Worm (Caenorhabditis elegans) whole organism, early embryonic: ENCODE measurements around the gene srz-67.
"Not testable (repeated sequence)": the region's sequence is repeated elsewhere in the genome, so short reads cannot be mapped to it uniquely, and the experiment has no call there.

Experiments
- ama-1 ChIP-seq: fragments of 150-350 bp; optimal IDR thresholded peaks from 2 replicates; lab custom pipeline; 2014
- ceh-13 ChIP-seq: fragments of 200-800 bp; sonication (Bioruptor generic); optimal IDR thresholded peaks from 2 replicates; lab custom pipeline; 2018; ENCODE audit warnings: mild to moderate bottlenecking, missing genetic modification characterization, missing compliant biosample characterization
- ceh-36 ChIP-seq: sonication (generic microtip); optimal IDR thresholded peaks from 2 replicates; lab custom pipeline; 2016; ENCODE audit warnings: missing genetic modification characterization, inconsistent platforms, missing compliant biosample characterization
- ets-7 ChIP-seq: sonication (generic microtip); optimal IDR thresholded peaks from 2 replicates; lab custom pipeline; 2016; ENCODE audit warnings: missing genotype, missing genetic modification characterization, missing compliant biosample characterization
- flt-1 ChIP-seq: fragments of 200-800 bp; sonication (Bioruptor generic); IDR thresholded peaks from 2 replicates; pipeline ENCODE4 v1.3.6; 2022; ENCODE audit warnings: missing genetic modification characterization, missing compliant biosample characterization
- hmbx-1 ChIP-seq: sonication (generic microtip); optimal IDR thresholded peaks from 2 replicates; lab custom pipeline; 2016; ENCODE audit warnings: mild to moderate bottlenecking, missing genetic modification characterization, missing compliant biosample characterization
- hmg-4 ChIP-seq: fragments of 200-800 bp; sonication (Bioruptor generic); optimal IDR thresholded peaks from 2 replicates; lab custom pipeline; 2018; ENCODE audit warnings: mild to moderate bottlenecking, missing genetic modification characterization, missing compliant biosample characterization
- scrt-1 ChIP-seq: fragments of 200-800 bp; sonication (Bioruptor generic); IDR thresholded peaks from 2 replicates; pipeline ENCODE4 v1.3.6; 2022; ENCODE audit warnings: missing genetic modification characterization, missing compliant biosample characterization
- sea-1 ChIP-seq: fragments of 200-800 bp; sonication (Bioruptor generic); conservative IDR thresholded peaks from 2 replicates; pipeline ENCODE4 v1.3.6; 2022; ENCODE audit warnings: missing genetic modification characterization, missing compliant biosample characterization
- tbx-37 ChIP-seq: fragments of 200-800 bp; sonication (Bioruptor generic); conservative IDR thresholded peaks from 2 replicates; pipeline ENCODE4 v1.3.6; 2022; ENCODE audit warnings: missing genetic modification reagents, missing genetic modification characterization, missing compliant biosample characterization
- tra-4 ChIP-seq: sonication (generic microtip); optimal IDR thresholded peaks from 2 replicates; lab custom pipeline; 2017; ENCODE audit warnings: missing genetic modification characterization, missing compliant biosample characterization

Gene srz-67

DNA sequence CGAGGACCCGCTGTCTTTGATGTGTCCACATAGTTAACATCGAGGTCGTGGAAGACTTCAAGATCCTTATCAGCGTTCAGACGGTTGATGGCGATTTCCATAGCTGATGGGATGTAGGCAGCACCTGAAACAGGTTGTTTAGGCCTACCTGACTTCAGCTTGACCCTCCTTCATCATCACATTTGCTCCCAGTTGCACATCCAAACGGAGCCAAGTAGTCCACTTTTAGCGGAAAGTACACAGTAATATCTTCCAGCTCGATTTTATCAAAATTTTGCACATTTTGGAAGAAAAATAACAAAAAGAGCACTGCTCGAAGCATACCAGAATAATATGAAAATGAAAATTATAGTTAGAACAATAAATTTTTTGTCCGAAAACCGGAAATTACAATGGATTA lies 40.0 kb downstream of the srz-67 start, which contains the start of gene gcy-15:
gcy-15 (minus strand) TSS at position 101 of the 400 bp plus-strand sequence.
- TF ChIP-seq tbx-37 = no peak
- TF ChIP-seq ama-1 (lab: Kevin White, UChicago) = no peak
- no peak for TF ChIP-seq hmbx-1
- TF ChIP-seq tra-4 = no peak
- TF ChIP-seq ceh-13 (GFP tag; lab: Kevin White, UChicago) = no peak
- TF ChIP-seq scrt-1 (GFP tag; lab: Robert Waterston, UW) = no peak

DNA sequence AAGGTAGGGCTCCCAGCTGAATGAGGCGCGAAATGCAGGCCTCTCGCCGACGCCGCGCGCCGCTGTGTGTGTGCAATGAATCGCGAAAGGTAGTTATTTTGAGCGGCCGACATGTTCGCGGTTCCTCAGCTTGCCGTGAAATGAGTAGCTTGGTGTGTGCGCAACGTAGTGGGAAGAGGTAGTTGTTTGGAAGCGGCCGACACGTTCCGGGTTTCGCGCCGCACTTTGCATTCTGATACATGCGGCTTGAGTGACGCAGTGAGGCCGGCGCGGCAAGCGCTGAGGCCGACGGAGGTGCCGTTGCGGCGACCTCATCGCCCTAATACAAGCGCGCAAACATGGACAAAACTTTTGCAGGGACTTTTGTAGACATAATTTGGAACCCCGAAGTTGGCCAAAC lies 41.2 kb downstream of the srz-67 start:
- TF ChIP-seq flt-1 (GFP tag; lab: Robert Waterston, UW) (no peak), ceh-36 (tag; lab: Kevin White, UChicago) (no peak)

DNA sequence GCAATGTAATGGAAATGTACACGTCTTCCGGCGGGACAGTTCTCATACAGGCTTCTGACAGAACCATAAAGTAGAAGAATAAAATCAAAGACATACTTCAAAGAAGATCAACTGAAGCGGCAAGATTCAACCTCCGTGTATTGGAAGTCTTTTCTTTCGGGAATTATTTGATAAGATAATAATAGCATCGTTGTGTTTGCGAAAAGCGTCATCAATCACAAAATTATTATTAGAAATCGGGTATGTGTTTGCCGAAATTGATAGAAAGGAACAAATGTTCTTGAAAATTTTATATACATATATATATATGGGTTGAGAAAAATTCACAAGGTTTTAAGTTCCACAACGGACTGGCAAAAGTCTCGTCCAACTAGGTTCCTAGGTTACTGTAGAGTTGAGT lies 45.4 kb downstream of the srz-67 start, which contains the start of gene Y27F2A.9:
Y27F2A.9 (minus strand) TSS at position 101 of the 400 bp plus-strand sequence.
- TF ChIP-seq hmg-4 (GFP tag; lab: Kevin White, UChicago); tbx-37; scrt-1 (GFP tag; lab: Robert Waterston, UW): not testable (repeated sequence)

DNA sequence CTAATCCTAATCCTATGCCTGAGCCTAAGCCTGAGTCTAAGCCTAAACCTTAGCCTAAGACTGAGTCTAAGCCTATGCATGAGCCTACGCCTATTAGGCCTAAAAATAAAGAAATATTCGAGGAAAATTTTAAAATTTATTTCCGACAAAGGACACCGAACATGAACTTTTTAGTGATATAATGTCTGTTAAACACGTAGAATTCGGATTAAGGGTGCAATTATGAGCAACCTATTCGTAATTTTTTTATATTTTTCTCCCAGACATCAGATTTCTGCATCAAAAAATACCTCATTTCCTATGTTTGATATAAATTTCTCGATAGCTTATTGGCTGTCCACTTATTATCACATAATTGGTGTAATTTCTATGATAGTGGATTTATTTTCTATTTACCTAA lies 47.9 kb downstream of the srz-67 start, which contains the start of gene Y27F2A.11:
Y27F2A.11 (plus strand) TSS at position 301 of the 400 bp plus-strand sequence.
- TF ChIP-seq sea-1 (GFP tag; lab: Robert Waterston, UW); flt-1 (GFP tag; lab: Robert Waterston, UW); ets-7: not testable (repeated sequence)
